Worm (Caenorhabditis elegans) whole organism, young adult: ENCODE data around the gene R04D3.2.

ENCODE experiments used
- B0019.2 ChIP-seq: fragments of 200-800 bp; sonication (Bioruptor generic); conservative IDR thresholded peaks from 2 replicates; pipeline ENCODE4 v1.3.6; 2022; ENCODE audit warnings: missing genetic modification reagents, missing genetic modification characterization, missing compliant biosample characterization
- F52B5.7 ChIP-seq: sonication (generic microtip); optimal IDR thresholded peaks from 2 replicates; lab custom pipeline; 2016; ENCODE audit warnings: mild to moderate bottlenecking, missing genetic modification characterization, missing compliant biosample characterization
- F57A8.1 ChIP-seq: fragments of 200-800 bp; sonication (Bioruptor generic); optimal IDR thresholded peaks from 2 replicates; lab custom pipeline; 2018; ENCODE audit warnings: mild to moderate bottlenecking, missing genetic modification characterization, moderate library complexity, missing compliant biosample characterization
- T07F8.4 ChIP-seq: sonication (generic microtip); optimal IDR thresholded peaks from 2 replicates; lab custom pipeline; 2016; ENCODE audit warnings: mild to moderate bottlenecking, missing genetic modification characterization, moderate library complexity, missing compliant biosample characterization
- Y53G8AR.9 ChIP-seq: fragments of 200-800 bp; sonication (Bioruptor generic); conservative IDR thresholded peaks from 2 replicates; pipeline ENCODE4 v1.3.6; 2022; ENCODE audit warnings: missing genetic modification reagents, missing genetic modification characterization, missing compliant biosample characterization
- Y56A3A.18 ChIP-seq: fragments of 200-800 bp; sonication (Bioruptor generic); IDR thresholded peaks from 2 replicates; pipeline ENCODE4 v1.3.6; 2022; ENCODE audit warnings: missing genetic modification reagents, missing genetic modification characterization, missing compliant biosample characterization
- Y95B8A.8 ChIP-seq: fragments of 200-800 bp; sonication (Bioruptor generic); IDR thresholded peaks from 2 replicates; pipeline ENCODE4 v1.3.6; 2022; ENCODE audit warnings: missing genetic modification reagents, missing genetic modification characterization, missing compliant biosample characterization
- akir-1 ChIP-seq: fragments of 200-800 bp; sonication (Bioruptor generic); optimal IDR thresholded peaks from 2 replicates; lab custom pipeline; 2018; ENCODE audit warnings: mild to moderate bottlenecking, missing genetic modification characterization, moderate library complexity, missing compliant biosample characterization
- ama-1 ChIP-seq, 3 experiments: fragments of 150-350 bp in 1 of 3; sonication (generic microtip) in 2 of 3; optimal IDR thresholded peaks; 2 replicates each; lab custom pipeline; 2014 to 2018; ENCODE audit warnings: missing biosample characterization in 2 of 3, missing genetic modification characterization in 2 of 3, missing genetic modification reagents in 2 of 3
- bed-1 ChIP-seq: fragments of 200-800 bp; sonication (Bioruptor generic); IDR thresholded peaks from 2 replicates; pipeline ENCODE4 v1.3.6; 2022; ENCODE audit warnings: missing genetic modification reagents, missing genetic modification characterization, missing compliant biosample characterization
- bed-2 ChIP-seq: fragments of 200-800 bp; sonication (Bioruptor generic); IDR thresholded peaks from 2 replicates; pipeline ENCODE4 v1.3.6; 2022; ENCODE audit warnings: missing genetic modification reagents, missing genetic modification characterization, missing compliant biosample characterization
- ccch-3 ChIP-seq: fragments of 200-800 bp; sonication (Bioruptor generic); optimal IDR thresholded peaks from 2 replicates; lab custom pipeline; 2018; ENCODE audit warnings: mild to moderate bottlenecking, missing genetic modification characterization, missing compliant biosample characterization
- ceh-100 ChIP-seq: fragments of 200-800 bp; sonication (Bioruptor generic); IDR thresholded peaks from 2 replicates; pipeline ENCODE4 v1.3.6; 2022; ENCODE audit warnings: missing genetic modification reagents, missing genetic modification characterization, missing compliant biosample characterization
- ceh-91 ChIP-seq: fragments of 200-800 bp; sonication (Bioruptor generic); IDR thresholded peaks from 2 replicates; pipeline ENCODE4 v1.3.6; 2022; ENCODE audit warnings: missing genetic modification reagents, missing genetic modification characterization, missing compliant biosample characterization
- chd-7 ChIP-seq: sonication (generic microtip); optimal IDR thresholded peaks from 2 replicates; lab custom pipeline; 2016; ENCODE audit warnings: mild to moderate bottlenecking, missing genetic modification characterization, moderate library complexity, missing compliant biosample characterization
- die-1 ChIP-seq: sonication (generic microtip); optimal IDR thresholded peaks from 2 replicates; lab custom pipeline; 2016; ENCODE audit warnings: missing genotype, mild to moderate bottlenecking, missing genetic modification characterization, missing compliant biosample characterization
- egl-18 ChIP-seq: fragments of 200-800 bp; sonication (Bioruptor generic); IDR thresholded peaks from 2 replicates; pipeline ENCODE4 v1.3.6; 2022; ENCODE audit warnings: missing genetic modification reagents, missing genetic modification characterization, missing compliant biosample characterization
- fkh-3 ChIP-seq: sonication (generic microtip); optimal IDR thresholded peaks from 2 replicates; lab custom pipeline; 2016; ENCODE audit warnings: mild to moderate bottlenecking, missing genetic modification characterization, missing compliant biosample characterization
- gei-17 ChIP-seq: fragments of 200-800 bp; sonication (Bioruptor generic); optimal IDR thresholded peaks from 2 replicates; lab custom pipeline; 2018; ENCODE audit warnings: mild to moderate bottlenecking, missing genetic modification characterization, missing compliant biosample characterization
- hmg-20 ChIP-seq: fragments of 200-800 bp; sonication (Bioruptor generic); IDR thresholded peaks from 2 replicates; pipeline ENCODE4 v1.3.6; 2022; ENCODE audit warnings: missing genetic modification reagents, missing genetic modification characterization, missing compliant biosample characterization
- hsf-1 ChIP-seq: fragments of 200-800 bp; sonication (Bioruptor generic); IDR thresholded peaks from 2 replicates; pipeline ENCODE4 v1.3.6; 2022; ENCODE audit warnings: missing genetic modification reagents, missing genetic modification characterization, missing compliant biosample characterization
- lag-1 ChIP-seq: fragments of 200-800 bp; sonication (Bioruptor generic); IDR thresholded peaks from 2 replicates; pipeline ENCODE4 v1.3.6; 2022; ENCODE audit warnings: missing genetic modification reagents, missing genetic modification characterization, missing compliant biosample characterization
- let-526 ChIP-seq: fragments of 200-800 bp; sonication (Bioruptor generic); IDR thresholded peaks from 2 replicates; pipeline ENCODE4 v1.3.6; 2022; ENCODE audit warnings: missing genetic modification reagents, missing genetic modification characterization, missing compliant biosample characterization
- let-607 ChIP-seq, 2 experiments: fragments of 200-800 bp in 1 of 2; sonication (Bioruptor generic) in 1 of 2; sonication (generic microtip) in 1 of 2; optimal IDR thresholded peaks; 2 replicates each; lab custom pipeline; 2016 to 2018; ENCODE audit warnings: mild to moderate bottlenecking in 2 of 2, missing compliant biosample characterization in 2 of 2, missing genetic modification characterization in 2 of 2, moderate library complexity in 2 of 2, missing genotype in 1 of 2
- lin-35 ChIP-seq, 3 experiments: fragments of 150-350 bp in 2 of 3; sonication (generic microtip) in 1 of 3; optimal IDR thresholded peaks; 2 replicates each; lab custom pipeline; 2014 to 2018; ENCODE audit warnings: missing biosample characterization in 3 of 3, missing genetic modification characterization in 3 of 3, missing genetic modification reagents in 3 of 3
- lin-54 ChIP-seq: fragments of 200-800 bp; sonication (Bioruptor generic); optimal IDR thresholded peaks from 2 replicates; lab custom pipeline; 2018; ENCODE audit warnings: mild to moderate bottlenecking, missing genetic modification characterization, missing compliant biosample characterization
- lir-1 ChIP-seq: fragments of 200-800 bp; sonication (Bioruptor generic); conservative IDR thresholded peaks from 2 replicates; pipeline ENCODE4 v1.3.6; 2022; ENCODE audit warnings: missing genetic modification reagents, missing genetic modification characterization, missing compliant biosample characterization
- lsl-1 ChIP-seq: fragments of 200-800 bp; sonication (Bioruptor generic); optimal IDR thresholded peaks from 2 replicates; lab custom pipeline; 2018; ENCODE audit warnings: mild to moderate bottlenecking, missing genetic modification characterization, moderate library complexity, missing compliant biosample characterization
- lsy-27 ChIP-seq: sonication (generic microtip); optimal IDR thresholded peaks from 2 replicates; lab custom pipeline; 2017; ENCODE audit warnings: missing genetic modification characterization, mild to moderate bottlenecking, missing compliant biosample characterization, antibody characterized with exemption, missing genotype, borderline replicate concordance; ENCODE audit not compliant: insufficient read depth
- madf-3 ChIP-seq: fragments of 200-800 bp; sonication (Bioruptor generic); IDR thresholded peaks from 2 replicates; pipeline ENCODE4 v1.3.6; 2022; ENCODE audit warnings: missing genetic modification reagents, missing genetic modification characterization, missing compliant biosample characterization
- madf-8 ChIP-seq: fragments of 200-800 bp; sonication (Bioruptor generic); conservative IDR thresholded peaks from 2 replicates; pipeline ENCODE4 v1.3.6; 2022; ENCODE audit warnings: missing genetic modification reagents, missing genetic modification characterization, missing compliant biosample characterization
- mcd-1 ChIP-seq: fragments of 200-800 bp; sonication (Bioruptor generic); IDR thresholded peaks from 2 replicates; pipeline ENCODE4 v1.3.6; 2022; ENCODE audit warnings: missing genetic modification reagents, missing genetic modification characterization, missing compliant biosample characterization
- mxl-1 ChIP-seq: sonication (generic microtip); optimal IDR thresholded peaks from 2 replicates; lab custom pipeline; 2016; ENCODE audit warnings: missing genetic modification characterization, missing compliant biosample characterization
- nfya-1 ChIP-seq: sonication (generic microtip); optimal IDR thresholded peaks from 2 replicates; lab custom pipeline; 2017; ENCODE audit warnings: antibody characterized with exemption, missing compliant biosample characterization, missing genetic modification characterization, borderline replicate concordance; ENCODE audit not compliant: insufficient read depth
- nfya-2 ChIP-seq: fragments of 200-800 bp; sonication (Bioruptor generic); IDR thresholded peaks from 2 replicates; pipeline ENCODE4 v1.3.6; 2022; ENCODE audit warnings: missing genetic modification reagents, missing genetic modification characterization, missing compliant biosample characterization
- nhr-179 ChIP-seq: sonication (generic microtip); optimal IDR thresholded peaks from 2 replicates; lab custom pipeline; 2016; ENCODE audit warnings: mild to moderate bottlenecking, missing genetic modification characterization, missing compliant biosample characterization
- nhr-27 ChIP-seq: fragments of 200-800 bp; sonication (Bioruptor generic); optimal IDR thresholded peaks from 2 replicates; lab custom pipeline; 2018; ENCODE audit warnings: mild to moderate bottlenecking, missing genetic modification characterization, moderate library complexity, missing compliant biosample characterization
- nhr-90 ChIP-seq: sonication (generic microtip); optimal IDR thresholded peaks from 2 replicates; lab custom pipeline; 2016; ENCODE audit warnings: missing genotype, mild to moderate bottlenecking, missing genetic modification characterization, missing compliant biosample characterization
- snpc-1.1 ChIP-seq: sonication (generic microtip); optimal IDR thresholded peaks from 2 replicates; lab custom pipeline; 2017; ENCODE audit warnings: missing genetic modification characterization, mild to moderate bottlenecking, missing compliant biosample characterization, antibody characterized with exemption, moderate library complexity, missing genotype, missing genetic modification reagents; ENCODE audit not compliant: insufficient read depth
- somi-1 ChIP-seq: fragments of 200-800 bp; sonication (Bioruptor generic); optimal IDR thresholded peaks from 2 replicates; lab custom pipeline; 2018; ENCODE audit warnings: mild to moderate bottlenecking, missing genetic modification characterization, missing compliant biosample characterization
- tbp1 ChIP-seq: fragments of 200-800 bp; sonication (Bioruptor generic); optimal IDR thresholded peaks from 2 replicates; lab custom pipeline; 2018; ENCODE audit warnings: mild to moderate bottlenecking, missing genetic modification characterization, missing compliant biosample characterization
- zfh-2 ChIP-seq: fragments of 200-800 bp; sonication (Bioruptor generic); conservative IDR thresholded peaks from 2 replicates; pipeline ENCODE4 v1.3.6; 2022; ENCODE audit warnings: missing genetic modification reagents, missing genetic modification characterization, missing compliant biosample characterization
- zim-3 ChIP-seq: sonication (generic microtip); optimal IDR thresholded peaks from 2 replicates; lab custom pipeline; 2017; ENCODE audit warnings: mild to moderate bottlenecking, missing genetic modification characterization, moderate library complexity, missing compliant biosample characterization
- ztf-18 ChIP-seq: sonication (generic microtip); optimal IDR thresholded peaks from 2 replicates; lab custom pipeline; 2016; ENCODE audit warnings: missing genotype, mild to moderate bottlenecking, missing genetic modification characterization, missing compliant biosample characterization
- ztf-22 ChIP-seq: fragments of 200-800 bp; sonication (Bioruptor generic); optimal IDR thresholded peaks from 2 replicates; lab custom pipeline; 2018; ENCODE audit warnings: mild to moderate bottlenecking, missing genetic modification characterization, moderate library complexity, missing compliant biosample characterization
- ztf-28 ChIP-seq: fragments of 200-800 bp; sonication (Bioruptor generic); IDR thresholded peaks from 2 replicates; pipeline ENCODE4 v1.3.6; 2022; ENCODE audit warnings: missing genetic modification reagents, missing genetic modification characterization, missing compliant biosample characterization

The R04D3.2 gene

DNA sequence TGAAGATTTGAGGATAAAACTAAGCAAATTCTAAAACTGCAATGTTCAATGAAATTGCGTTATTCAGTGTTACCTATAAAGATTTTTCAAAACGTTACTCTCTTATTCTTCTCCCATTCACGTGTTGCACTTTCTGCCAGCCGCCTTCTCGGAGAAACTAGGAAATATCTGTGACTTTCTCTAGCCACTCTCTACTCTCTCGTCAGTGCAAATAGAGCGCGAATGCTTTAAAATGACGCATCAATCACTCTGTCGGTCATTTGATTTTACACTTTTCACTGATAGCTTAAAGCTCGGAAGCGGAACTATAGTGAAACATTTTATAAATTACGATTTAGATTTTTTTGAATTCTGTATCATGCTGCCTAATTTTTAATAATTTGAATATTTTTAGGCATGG is 42.4 kb upstream of the R04D3.2 start (continued):
- TF ChIP-seq lsy-27, result no peak
- TF ChIP-seq fkh-3, result no peak
- TF ChIP-seq ztf-18 (tag; lab: Kevin White, UChicago), result no peak
- no peak for TF ChIP-seq die-1 (tag; lab: Kevin White, UChicago)
- TF ChIP-seq B0019.2 (GFP tag; lab: Robert Waterston, UW), result no peak
- no peak for TF ChIP-seq lsl-1 (GFP tag; lab: Kevin White, UChicago)
- no peak for TF ChIP-seq zfh-2 (GFP tag; lab: Robert Waterston, UW)
- TF ChIP-seq madf-3 (GFP tag; lab: Robert Waterston, UW), result no peak
- TF ChIP-seq tbp1 (GFP tag; lab: Kevin White, UChicago), result peak; percentile 37
- TF ChIP-seq lir-1, result no peak
- TF ChIP-seq chd-7 (tag; lab: Kevin White, UChicago), result no peak
- no peak for TF ChIP-seq ztf-28 (GFP tag; lab: Robert Waterston, UW)
- no peak for TF ChIP-seq let-526
- TF ChIP-seq akir-1 (GFP tag; lab: Kevin White, UChicago), result no peak
- TF ChIP-seq ama-1 (optimal IDR thresholded peaks at IDR 0.05; lab: Kevin White, UChicago), result no peak
- TF ChIP-seq ama-1 (GFP tag; optimal IDR thresholded peaks at IDR 0.05; lab: Kevin White, UChicago), result no peak
- TF ChIP-seq Y53G8AR.9 (GFP tag; lab: Robert Waterston, UW), result no peak
- TF ChIP-seq nfya-2, result no peak
- no peak for TF ChIP-seq madf-8 (GFP tag; lab: Robert Waterston, UW)
- no peak for TF ChIP-seq ccch-3 (GFP tag; lab: Kevin White, UChicago)
- no peak for TF ChIP-seq snpc-1.1 (tag; lab: Kevin White, UChicago)
- no peak for TF ChIP-seq Y95B8A.8 (GFP tag; lab: Robert Waterston, UW)
- no peak for TF ChIP-seq ztf-22 (GFP tag; lab: Kevin White, UChicago)
- no peak for TF ChIP-seq Y56A3A.18 (GFP tag; lab: Robert Waterston, UW)
- TF ChIP-seq hsf-1 (GFP tag; lab: Robert Waterston, UW), result no peak
- TF ChIP-seq nhr-179 (tag; lab: Kevin White, UChicago), result no peak
- no peak for TF ChIP-seq hmg-20
- peak; percentile 54 for TF ChIP-seq somi-1 (GFP tag; lab: Kevin White, UChicago)
- TF ChIP-seq nhr-90, result no peak
- TF ChIP-seq bed-2 (GFP tag; lab: Robert Waterston, UW), result no peak
- TF ChIP-seq mxl-1 (tag; lab: Kevin White, UChicago), result no peak
- no peak for TF ChIP-seq ceh-91
- TF ChIP-seq zim-3 (tag; lab: Kevin White, UChicago), result no peak
- TF ChIP-seq F52B5.7 (tag; lab: Kevin White, UChicago), result no peak
- TF ChIP-seq lag-1, result no peak
- no peak for TF ChIP-seq egl-18 (GFP tag; lab: Robert Waterston, UW)
- TF ChIP-seq lin-54 (GFP tag; lab: Kevin White, UChicago), result no peak
- no peak for TF ChIP-seq F57A8.1
- no peak for TF ChIP-seq bed-1 (GFP tag; lab: Robert Waterston, UW)
- TF ChIP-seq T07F8.4 (tag; lab: Kevin White, UChicago), result no peak
- TF ChIP-seq lin-35 (GFP tag; optimal IDR thresholded peaks at IDR 0.05; lab: Kevin White, UChicago), result no peak
- no peak for TF ChIP-seq nhr-27 (tag; lab: Kevin White, UChicago)
- TF ChIP-seq mcd-1 (GFP tag; lab: Robert Waterston, UW), result peak; percentile 76
- TF ChIP-seq nfya-1, result no peak
- no peak for TF ChIP-seq gei-17 (GFP tag; lab: Kevin White, UChicago)
- no peak for TF ChIP-seq let-607 (tag; optimal IDR thresholded peaks at IDR 0.05; lab: Kevin White, UChicago)
- TF ChIP-seq ceh-100 (GFP tag; lab: Robert Waterston, UW), result no peak
